Worm (Caenorhabditis elegans) whole organism, L1 larva: ENCODE data around the gene sem-5.

Experiments
- Y116A8C.19 ChIP-seq: sonication (generic microtip); optimal IDR thresholded peaks from 2 replicates; lab custom pipeline; 2016; ENCODE audit warnings: missing compliant biosample characterization, missing genetic modification characterization, borderline replicate concordance
- aha-1 ChIP-seq: fragments of 150-350 bp; optimal IDR thresholded peaks from 2 replicates; lab custom pipeline; 2014; ENCODE audit warnings: missing biosample characterization, missing genetic modification characterization
- aly-2 ChIP-seq: fragments of 150-350 bp; optimal IDR thresholded peaks from 2 replicates; lab custom pipeline; 2014; ENCODE audit warnings: missing biosample characterization, missing genetic modification characterization
- blmp-1 ChIP-seq: fragments of 150-350 bp; optimal IDR thresholded peaks from 2 replicates; lab custom pipeline; 2014; ENCODE audit warnings: missing biosample characterization, missing genetic modification characterization
- ceh-63 ChIP-seq: fragments of 200-800 bp; sonication (Bioruptor generic); optimal IDR thresholded peaks from 2 replicates; lab custom pipeline; 2018; ENCODE audit warnings: mild to moderate bottlenecking, missing genetic modification characterization, missing compliant biosample characterization
- ceh-8 ChIP-seq: fragments of 200-800 bp; sonication (Bioruptor generic); optimal IDR thresholded peaks from 2 replicates; lab custom pipeline; 2018; ENCODE audit warnings: mild to moderate bottlenecking, missing genetic modification characterization, moderate library complexity, missing compliant biosample characterization
- ceh-88 ChIP-seq: fragments of 200-800 bp; sonication (Bioruptor generic); IDR thresholded peaks from 2 replicates; pipeline ENCODE4 v1.3.6; 2022; ENCODE audit warnings: missing genetic modification characterization, missing compliant biosample characterization
- ces-1 ChIP-seq: fragments of 150-350 bp; optimal IDR thresholded peaks from 2 replicates; lab custom pipeline; 2014; ENCODE audit warnings: missing biosample characterization, missing genetic modification reagents, missing genetic modification characterization
- ets-5 ChIP-seq: fragments of 200-800 bp; sonication (Bioruptor generic); IDR thresholded peaks from 2 replicates; pipeline ENCODE4 v1.3.6; 2022; ENCODE audit warnings: missing genetic modification characterization, missing compliant biosample characterization
- grh-1 ChIP-seq: fragments of 200-800 bp; sonication (Bioruptor generic); IDR thresholded peaks from 2 replicates; pipeline ENCODE4 v1.3.6; 2022; ENCODE audit warnings: missing genetic modification reagents, missing genetic modification characterization, missing compliant biosample characterization
- hpl-2 ChIP-seq: fragments of 150-350 bp; optimal IDR thresholded peaks from 2 replicates; lab custom pipeline; 2014; ENCODE audit warnings: missing biosample characterization, missing genetic modification reagents, missing genetic modification characterization
- lin-14 ChIP-seq: fragments of 200-800 bp; sonication (Bioruptor generic); optimal IDR thresholded peaks from 2 replicates; lab custom pipeline; 2018; ENCODE audit warnings: mild to moderate bottlenecking, missing genetic modification characterization, moderate library complexity, missing compliant biosample characterization
- lin-35 ChIP-seq, 2 experiments: fragments of 150-350 bp; optimal IDR thresholded peaks; 2 replicates each; lab custom pipeline; 2014; ENCODE audit warnings: missing biosample characterization in 2 of 2, missing genetic modification characterization in 2 of 2, missing genetic modification reagents in 2 of 2
- mef-2 ChIP-seq: fragments of 150-350 bp; optimal IDR thresholded peaks from 2 replicates; lab custom pipeline; 2014; ENCODE audit warnings: missing biosample characterization, missing genetic modification characterization
- nhr-11 ChIP-seq: fragments of 150-350 bp; optimal IDR thresholded peaks from 2 replicates; lab custom pipeline; 2014; ENCODE audit warnings: missing biosample characterization, missing genetic modification characterization
- nhr-20 ChIP-seq: sonication (generic microtip); optimal IDR thresholded peaks from 2 replicates; lab custom pipeline; 2016; ENCODE audit warnings: mild to moderate bottlenecking, missing genetic modification characterization, missing compliant biosample characterization
- nhr-237 ChIP-seq: fragments of 150-350 bp; optimal IDR thresholded peaks from 2 replicates; lab custom pipeline; 2014; ENCODE audit warnings: missing biosample characterization, missing genetic modification characterization
- nhr-71 ChIP-seq: sonication (generic microtip); optimal IDR thresholded peaks from 2 replicates; lab custom pipeline; 2016; ENCODE audit warnings: mild to moderate bottlenecking, missing genetic modification characterization, moderate library complexity, missing compliant biosample characterization
- nhr-76 ChIP-seq: sonication (generic microtip); optimal IDR thresholded peaks from 2 replicates; lab custom pipeline; 2017; ENCODE audit warnings: missing biosample characterization, missing genetic modification characterization
- nhr-85 ChIP-seq: sonication (generic microtip); peaks from one replicate; lab custom pipeline; 2016; ENCODE audit warnings: missing genetic modification characterization, inconsistent platforms, missing compliant biosample characterization
- nhr-90 ChIP-seq: sonication (generic microtip); optimal IDR thresholded peaks from 2 replicates; lab custom pipeline; 2016; ENCODE audit warnings: mild to moderate bottlenecking, missing genetic modification characterization, missing compliant biosample characterization; ENCODE audit not compliant: poor library complexity
- pax-3 ChIP-seq: fragments of 200-800 bp; sonication (Bioruptor generic); optimal IDR thresholded peaks from 2 replicates; lab custom pipeline; 2018; ENCODE audit warnings: mild to moderate bottlenecking, missing genetic modification characterization, moderate library complexity, missing compliant biosample characterization
- rnt-1 ChIP-seq: sonication (generic microtip); optimal IDR thresholded peaks from 2 replicates; lab custom pipeline; 2016; ENCODE audit warnings: mild to moderate bottlenecking, missing genetic modification characterization, moderate library complexity, missing compliant biosample characterization
- snu-23 ChIP-seq: sonication (generic microtip); optimal IDR thresholded peaks from 2 replicates; lab custom pipeline; 2016; ENCODE audit warnings: missing genetic modification characterization, missing compliant biosample characterization
- sox-4 ChIP-seq: sonication (generic microtip); optimal IDR thresholded peaks from 2 replicates; lab custom pipeline; 2016; ENCODE audit warnings: missing genetic modification characterization, missing compliant biosample characterization
- swsn-7 ChIP-seq: sonication (generic microtip); optimal IDR thresholded peaks from 2 replicates; lab custom pipeline; 2016; ENCODE audit warnings: missing genetic modification characterization, missing compliant biosample characterization
- tbx-2 ChIP-seq: sonication (generic microtip); optimal IDR thresholded peaks from 2 replicates; lab custom pipeline; 2016; ENCODE audit warnings: missing genetic modification characterization, missing compliant biosample characterization
- unc-130 ChIP-seq: fragments of 150-350 bp; optimal IDR thresholded peaks from 2 replicates; lab custom pipeline; 2017; ENCODE audit warnings: missing biosample characterization, missing genetic modification characterization, inconsistent platforms
- unc-30 ChIP-seq: sonication (generic microtip); optimal IDR thresholded peaks from 2 replicates; lab custom pipeline; 2017; ENCODE audit warnings: missing biosample characterization, missing genetic modification characterization
- unc-98 ChIP-seq: fragments of 200-800 bp; sonication (Bioruptor generic); IDR thresholded peaks from 2 replicates; pipeline ENCODE4 v1.3.6; 2022; ENCODE audit warnings: missing genetic modification characterization, missing compliant biosample characterization
- xbp-1 ChIP-seq: sonication (generic microtip); optimal IDR thresholded peaks from 2 replicates; lab custom pipeline; 2016; ENCODE audit warnings: missing genetic modification characterization, missing compliant biosample characterization
- zip-4 ChIP-seq: fragments of 200-800 bp; sonication (Bioruptor generic); optimal IDR thresholded peaks from 2 replicates; lab custom pipeline; 2018; ENCODE audit warnings: mild to moderate bottlenecking, missing genetic modification characterization, moderate library complexity, missing compliant biosample characterization

The sem-5 gene

DNA sequence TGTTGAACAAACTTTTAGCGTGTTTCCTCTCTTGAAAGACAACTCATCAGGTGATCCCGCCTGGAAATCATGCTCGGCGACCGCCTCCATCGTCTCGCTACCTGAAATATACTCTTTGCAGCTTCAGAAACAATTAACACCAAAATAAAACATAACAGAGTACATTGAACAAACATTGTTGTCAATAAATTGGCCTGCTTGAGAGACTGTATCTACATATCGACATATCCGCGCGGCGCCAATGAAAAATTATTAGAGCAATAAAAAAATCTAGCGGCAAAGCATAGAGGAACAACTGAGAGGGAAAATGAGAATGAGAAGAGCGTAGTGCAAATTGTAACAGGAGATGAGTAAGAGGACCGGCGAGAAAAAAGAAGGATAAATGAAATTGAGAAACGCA lies at the start of gene sem-5:
TSS of gene sem-5 (minus strand) at position 101 of the 400 bp plus-strand sequence.
- TF ChIP-seq aly-2 (tag; lab: Kevin White, UChicago), result no peak
- TF ChIP-seq swsn-7 (tag; lab: Kevin White, UChicago), result no peak
- TF ChIP-seq, all 84 proteins: peak for 0

DNA sequence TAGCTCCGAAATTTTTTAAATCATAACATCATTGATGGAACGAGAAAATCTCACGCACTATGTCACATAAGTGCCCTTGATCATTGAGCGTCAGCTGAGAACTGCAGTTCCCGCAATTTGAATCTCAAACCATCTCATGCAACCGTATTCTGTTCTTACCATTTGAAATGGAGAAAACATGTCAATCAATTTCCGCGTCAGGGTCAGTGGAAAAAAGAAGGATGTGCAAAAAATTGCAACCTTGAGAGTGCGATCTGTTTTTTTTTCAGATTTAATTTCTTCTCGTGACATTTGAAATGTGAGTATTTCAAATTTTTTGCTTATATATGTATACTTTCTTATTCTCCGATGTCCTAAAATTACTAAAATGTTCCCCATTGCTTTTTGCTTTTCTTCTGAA lies 49.1 kb upstream of the sem-5 start:
- peak; percentile 66 for TF ChIP-seq lin-14 (GFP tag; lab: Kevin White, UChicago)
- no peak for TF ChIP-seq nhr-76 (tag; lab: Kevin White, UChicago)
- no peak for TF ChIP-seq Y116A8C.19 (tag; lab: Kevin White, UChicago)
- no peak for TF ChIP-seq ceh-88
- peak; percentile 84 for TF ChIP-seq nhr-85
- peak; percentile 16 for TF ChIP-seq nhr-71 (tag; lab: Kevin White, UChicago)
- TF ChIP-seq lin-35 (GFP tag; optimal IDR thresholded peaks at IDR 0.05; lab: Kevin White, UChicago), result no peak
- TF ChIP-seq snu-23, result peak; percentile 37
- peak; percentile 22 for TF ChIP-seq nhr-20 (tag; lab: Kevin White, UChicago)
- TF ChIP-seq, all 84 proteins: peak for 5

DNA sequence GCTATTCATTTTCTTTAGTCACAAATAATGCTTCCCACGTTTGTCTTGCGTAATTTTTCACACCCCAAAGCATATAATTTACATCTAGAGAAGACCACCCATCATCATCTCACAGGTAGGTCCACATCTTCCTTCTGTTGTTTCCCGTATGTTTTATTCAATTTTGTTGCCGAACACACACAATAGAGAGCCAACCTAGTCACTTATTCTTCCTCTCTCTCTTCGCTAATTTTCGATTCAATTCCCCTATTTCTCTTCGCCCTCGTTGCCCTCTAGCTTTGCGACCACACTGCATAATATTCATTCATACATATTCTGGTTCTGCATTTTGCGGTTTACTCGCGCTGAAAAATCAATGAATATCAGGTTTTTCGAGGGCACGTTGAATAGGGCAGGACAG lies 44.4 kb upstream of the sem-5 start:
- TF ChIP-seq zip-4 (GFP tag; lab: Kevin White, UChicago), result no peak
- no peak for TF ChIP-seq hpl-2
- TF ChIP-seq rnt-1, result no peak
- no peak for TF ChIP-seq ceh-8 (GFP tag; lab: Kevin White, UChicago)
- no peak for TF ChIP-seq ets-5 (GFP tag; lab: Robert Waterston, UW)

DNA sequence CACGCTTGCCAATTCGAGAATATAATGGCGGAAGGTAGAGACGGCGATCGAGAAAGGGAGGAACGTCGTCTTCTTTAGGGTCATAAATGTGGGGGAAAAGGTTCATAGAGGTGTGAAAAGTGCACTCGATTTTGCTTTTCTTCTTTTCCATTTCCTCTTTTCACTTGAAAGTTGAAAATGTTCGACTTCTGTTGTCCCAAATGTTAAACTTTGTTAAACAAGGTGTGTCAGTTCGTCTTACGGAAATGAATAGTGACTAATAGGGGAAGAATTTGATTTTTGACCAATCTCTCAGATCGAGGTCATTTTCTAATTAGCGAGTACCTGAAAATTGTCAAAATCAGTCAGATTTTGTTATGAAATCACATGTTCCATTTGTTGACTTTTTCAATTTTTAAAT lies 43.3 kb upstream of the sem-5 start:
- TF ChIP-seq blmp-1 (tag; lab: Kevin White, UChicago) (peak; percentile 6), ceh-63 (no peak)

DNA sequence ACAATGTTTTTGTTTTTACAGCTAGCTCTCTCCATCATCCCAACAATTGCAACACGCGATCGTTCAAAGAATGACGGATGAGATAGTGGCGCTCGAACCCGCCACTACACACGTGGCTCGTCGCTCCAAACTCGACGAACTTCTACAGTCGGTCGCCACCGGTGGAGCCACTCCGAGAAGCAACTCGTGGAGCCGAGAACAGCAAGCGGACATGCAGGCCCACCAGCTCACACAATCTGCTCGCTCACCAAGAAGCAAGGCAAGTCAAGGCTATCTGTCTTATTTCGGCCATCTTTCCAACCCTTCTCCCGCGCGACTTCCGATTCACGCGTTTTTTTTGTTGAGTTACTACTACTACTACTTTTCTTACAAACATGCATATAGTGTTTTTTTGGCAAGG lies 42.1 kb upstream of the sem-5 start, which contains the start of the genes F45E1.1 and F45E1.2:
TSS of gene F45E1.1 (plus strand) at position 20 of the 400 bp plus-strand sequence.
TSS of gene F45E1.2 (plus strand) at position 71 of the 400 bp plus-strand sequence.
- no peak for TF ChIP-seq nhr-90 (tag; lab: Kevin White, UChicago)
- TF ChIP-seq blmp-1 (tag; lab: Kevin White, UChicago), result no peak
- no peak for TF ChIP-seq pax-3 (tag; lab: Kevin White, UChicago)
- no peak for TF ChIP-seq sox-4 (tag; lab: Kevin White, UChicago)
- TF ChIP-seq ces-1, result no peak
- TF ChIP-seq nhr-71 (tag; lab: Kevin White, UChicago), result no peak
- no peak for TF ChIP-seq unc-30 (tag; lab: Kevin White, UChicago)
- no peak for TF ChIP-seq xbp-1 (tag; lab: Kevin White, UChicago)
- TF ChIP-seq nhr-237, result no peak
- no peak for TF ChIP-seq unc-130
- TF ChIP-seq swsn-7 (tag; lab: Kevin White, UChicago), result no peak
- TF ChIP-seq nhr-11 (tag; lab: Kevin White, UChicago), result no peak
- no peak for TF ChIP-seq zip-4 (GFP tag; lab: Kevin White, UChicago)
- TF ChIP-seq, all 84 proteins: peak for 0

DNA sequence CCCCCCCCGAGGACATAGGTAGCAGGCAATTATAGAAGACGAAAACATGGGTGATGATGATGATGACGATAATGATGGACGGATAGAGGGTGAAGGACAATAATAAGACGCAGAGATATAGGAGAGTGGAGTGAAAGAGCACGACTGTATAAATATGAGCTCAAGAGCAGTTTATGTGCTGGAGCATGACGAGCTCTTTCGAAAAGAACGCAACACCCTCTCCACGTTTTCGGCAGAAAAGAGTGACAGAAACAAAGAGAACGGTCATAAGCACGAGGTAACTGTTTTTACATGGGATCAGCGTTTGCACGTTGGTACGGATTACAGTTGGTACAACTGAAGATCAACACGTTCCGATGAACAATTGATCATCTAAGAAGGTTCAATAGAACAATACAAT lies 37.4 kb upstream of the sem-5 start:
- TF ChIP-seq tbx-2 (tag; lab: Kevin White, UChicago) (no peak), nhr-71 (tag; lab: Kevin White, UChicago) (no peak), mef-2 (tag; lab: Kevin White, UChicago) (no peak), unc-98 (GFP tag; lab: Robert Waterston, UW) (no peak), aha-1 (no peak), grh-1 (GFP tag; lab: Robert Waterston, UW) (no peak)
- TF ChIP-seq, all 84 proteins: peak for 0
